Worm (Caenorhabditis elegans) whole organism, mixed stage, embryonic: ENCODE data around the gene F54F12.2.

Experiments used
- M03D4.4 ChIP-seq: sonication (generic microtip); optimal IDR thresholded peaks from 2 replicates; lab custom pipeline; 2017; ENCODE audit warnings: mild to moderate bottlenecking, missing genetic modification characterization, missing compliant biosample characterization
- blmp-1 ChIP-seq: fragments of 150-350 bp; optimal IDR thresholded peaks from 2 replicates; lab custom pipeline; 2014; ENCODE audit warnings: missing biosample characterization, missing genetic modification characterization
- ceh-43 ChIP-seq: fragments of 200-800 bp; sonication (Bioruptor generic); optimal IDR thresholded peaks from 2 replicates; lab custom pipeline; 2018; ENCODE audit warnings: mild to moderate bottlenecking, missing genetic modification characterization, moderate library complexity, missing compliant biosample characterization
- ces-1 ChIP-seq: fragments of 150-350 bp; optimal IDR thresholded peaks from 2 replicates; lab custom pipeline; 2014; ENCODE audit warnings: missing biosample characterization, missing genetic modification reagents, missing genetic modification characterization
- drap-1 ChIP-seq: fragments of 200-800 bp; sonication (Bioruptor generic); optimal IDR thresholded peaks from 3 replicates; lab custom pipeline; 2018; ENCODE audit warnings: mild to moderate bottlenecking, missing genetic modification characterization, missing compliant biosample characterization
- elt-3 ChIP-seq: fragments of 150-350 bp; optimal IDR thresholded peaks from 2 replicates; lab custom pipeline; 2014; ENCODE audit warnings: missing biosample characterization, missing genetic modification characterization
- ham-2 ChIP-seq: fragments of 200-800 bp; sonication (Bioruptor generic); optimal IDR thresholded peaks from 2 replicates; lab custom pipeline; 2018; ENCODE audit warnings: mild to moderate bottlenecking, missing genetic modification characterization, missing compliant biosample characterization
- hlh-1 ChIP-seq: fragments of 150-350 bp; optimal IDR thresholded peaks from 2 replicates; lab custom pipeline; 2014; ENCODE audit warnings: missing biosample characterization, missing genetic modification reagents, missing genetic modification characterization
- lin-13 ChIP-seq: fragments of 150-350 bp; optimal IDR thresholded peaks from 2 replicates; lab custom pipeline; 2014; ENCODE audit warnings: missing biosample characterization, missing genetic modification characterization
- lin-32 ChIP-seq: fragments of 200-800 bp; sonication (Bioruptor generic); optimal IDR thresholded peaks from 2 replicates; lab custom pipeline; 2018; ENCODE audit warnings: mild to moderate bottlenecking, missing genetic modification characterization, missing compliant biosample characterization
- lsy-2 ChIP-seq: fragments of 150-350 bp; optimal IDR thresholded peaks from 2 replicates; lab custom pipeline; 2014; ENCODE audit warnings: missing biosample characterization, missing genetic modification characterization
- mab-5 ChIP-seq: fragments of 150-350 bp; optimal IDR thresholded peaks from 2 replicates; lab custom pipeline; 2014; ENCODE audit warnings: missing biosample characterization, missing genetic modification characterization
- mep-1 ChIP-seq: fragments of 150-350 bp; optimal IDR thresholded peaks from 2 replicates; lab custom pipeline; 2017; ENCODE audit warnings: missing biosample characterization, missing genetic modification reagents, missing genetic modification characterization, inconsistent platforms
- nhr-2 ChIP-seq: fragments of 150-350 bp; optimal IDR thresholded peaks from 2 replicates; lab custom pipeline; 2014; ENCODE audit warnings: missing biosample characterization, missing genetic modification characterization
- nhr-237 ChIP-seq: fragments of 150-350 bp; optimal IDR thresholded peaks from 2 replicates; lab custom pipeline; 2014; ENCODE audit warnings: missing biosample characterization, missing genetic modification characterization
- pha-4 ChIP-seq: fragments of 150-350 bp; optimal IDR thresholded peaks from 2 replicates; lab custom pipeline; 2018; ENCODE audit warnings: missing biosample characterization, missing genetic modification reagents, missing genetic modification characterization
- snpc-4 ChIP-seq: fragments of 150-350 bp; optimal IDR thresholded peaks from 2 replicates; lab custom pipeline; 2014; ENCODE audit warnings: missing biosample characterization, missing genetic modification characterization
- sptf-1 ChIP-seq: sonication (generic microtip); optimal IDR thresholded peaks from 2 replicates; lab custom pipeline; 2017; ENCODE audit warnings: mild to moderate bottlenecking, missing genetic modification characterization, moderate library complexity, missing compliant biosample characterization
- tbx-8 ChIP-seq: fragments of 200-800 bp; sonication (Bioruptor generic); optimal IDR thresholded peaks from 2 replicates; lab custom pipeline; 2018; ENCODE audit warnings: mild to moderate bottlenecking, missing genetic modification characterization, moderate library complexity, missing compliant biosample characterization
- unc-120 ChIP-seq: sonication (generic microtip); optimal IDR thresholded peaks from 2 replicates; lab custom pipeline; 2017; ENCODE audit warnings: missing genetic modification characterization, missing compliant biosample characterization; ENCODE audit not compliant: poor library complexity, severe bottlenecking
- unc-39 ChIP-seq: fragments of 150-350 bp; optimal IDR thresholded peaks from 2 replicates; lab custom pipeline; 2014; ENCODE audit warnings: missing biosample characterization, missing genetic modification characterization
- zip-8 ChIP-seq: fragments of 150-350 bp; optimal IDR thresholded peaks from 2 replicates; lab custom pipeline; 2014; ENCODE audit warnings: missing biosample characterization, missing genetic modification characterization
- ztf-11 ChIP-seq: fragments of 150-350 bp; optimal IDR thresholded peaks from 2 replicates; lab custom pipeline; 2014; ENCODE audit warnings: missing biosample characterization, missing genetic modification characterization

The F54F12.2 gene

DNA sequence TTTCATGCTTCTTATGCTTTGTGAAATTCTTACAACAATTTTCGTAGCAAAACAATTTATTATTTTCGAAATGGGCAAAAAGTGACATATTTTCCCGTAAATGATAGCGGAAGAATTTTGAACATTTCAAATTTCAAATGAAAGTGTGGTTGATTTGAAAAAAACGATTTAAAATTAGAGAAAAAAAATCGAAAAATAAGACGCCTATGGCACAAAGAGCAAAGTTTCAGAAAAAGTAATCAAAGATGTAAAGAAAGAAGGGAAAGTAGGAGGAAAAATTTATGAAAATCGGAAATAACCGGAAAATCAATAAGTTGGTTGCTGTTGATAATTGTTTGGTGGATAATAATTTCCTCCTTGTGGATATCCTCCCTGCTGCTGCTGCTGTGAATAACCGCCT is 47.6 kb downstream of the F54F12.2 start:
- TF ChIP-seq elt-3 (tag; lab: Kevin White, UChicago) = no peak
- TF ChIP-seq hlh-1 (tag; lab: Kevin White, UChicago) = no peak
- no peak for TF ChIP-seq drap-1 (GFP tag; lab: Kevin White, UChicago)
- TF ChIP-seq nhr-2 (tag; lab: Kevin White, UChicago) = no peak
- no peak for TF ChIP-seq M03D4.4 (tag; lab: Kevin White, UChicago)
- no peak for TF ChIP-seq ham-2 (GFP tag; lab: Kevin White, UChicago)
- no peak for TF ChIP-seq unc-39 (tag; lab: Kevin White, UChicago)
- TF ChIP-seq lsy-2 (tag; lab: Kevin White, UChicago) = no peak
- TF ChIP-seq zip-8 (tag; lab: Kevin White, UChicago) = no peak
- no peak for TF ChIP-seq pha-4 (tag; lab: Kevin White, UChicago)
- no peak for TF ChIP-seq ces-1 (GFP tag; lab: Kevin White, UChicago)

DNA sequence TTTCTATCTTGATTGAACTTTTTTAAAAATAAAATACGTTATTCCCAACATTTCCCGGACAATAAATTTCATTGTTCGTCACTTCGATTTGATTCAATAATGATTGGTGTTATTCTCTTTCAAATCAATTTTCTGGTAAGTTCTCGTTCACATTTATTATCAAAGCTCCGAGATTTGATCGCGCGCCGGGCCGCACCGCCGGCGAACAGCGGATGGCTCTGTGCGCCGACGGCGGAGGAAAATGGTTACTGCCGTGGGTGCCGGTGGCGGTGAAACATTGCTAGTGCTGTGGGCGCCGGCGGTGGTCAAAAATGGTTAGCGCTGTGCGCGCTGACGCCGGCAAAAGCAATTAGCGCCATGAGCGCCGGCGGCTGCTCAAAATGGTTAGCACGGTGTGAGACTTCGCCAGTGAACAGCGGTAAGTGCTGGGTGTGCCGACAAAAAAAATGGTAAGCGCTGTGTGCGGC is 51.3 kb downstream of the F54F12.2 start, which contains the start of gene Y39E4B.13:
Y39E4B.13 (plus strand) TSS at position 51 of the 467 bp plus-strand sequence.
- TF ChIP-seq lsy-2 (tag; lab: Kevin White, UChicago) (no peak), tbx-8 (no peak), unc-120 (tag; lab: Kevin White, UChicago) (no peak), ceh-43 (no peak), lin-32 (no peak), elt-3 (tag; lab: Kevin White, UChicago) (no peak), hlh-1 (tag; lab: Kevin White, UChicago) (no peak), snpc-4 (tag; lab: Kevin White, UChicago) (no peak), sptf-1 (no peak), ztf-11 (tag; lab: Kevin White, UChicago) (no peak), unc-39 (tag; lab: Kevin White, UChicago) (no peak), ham-2 (GFP tag; lab: Kevin White, UChicago) (no peak), nhr-2 (tag; lab: Kevin White, UChicago) (no peak), nhr-237 (tag; lab: Kevin White, UChicago) (no peak), mep-1 (tag; lab: Kevin White, UChicago) (no peak), pha-4 (tag; lab: Kevin White, UChicago) (no peak)

DNA sequence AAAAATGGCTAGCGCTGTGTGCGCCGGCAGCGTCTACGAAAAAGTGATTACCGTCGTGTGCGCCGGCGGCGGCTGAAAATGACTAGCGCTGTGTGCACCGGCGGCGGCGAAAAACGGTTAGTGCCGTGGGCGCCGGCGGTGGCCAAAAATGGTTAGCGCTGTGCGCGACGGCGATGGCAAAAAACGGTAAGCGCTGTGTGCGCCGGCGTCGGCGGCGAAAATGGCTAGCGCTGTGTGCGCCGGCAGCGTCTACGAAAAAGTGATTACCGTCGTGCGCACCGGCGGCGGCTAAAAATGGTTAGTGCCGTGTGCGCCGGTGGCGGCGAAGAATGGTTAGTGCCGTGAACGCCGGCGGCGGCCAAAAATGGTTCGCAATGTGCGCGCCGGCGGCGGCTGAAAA is 52.5 kb downstream of the F54F12.2 start:
- no peak for TF ChIP-seq mab-5 (tag; lab: Kevin White, UChicago)
- TF ChIP-seq ham-2 (GFP tag; lab: Kevin White, UChicago) = no peak
- TF ChIP-seq lin-13 (tag; lab: Kevin White, UChicago) = no peak
- no peak for TF ChIP-seq blmp-1 (tag; lab: Kevin White, UChicago)
